Fruit fly (Drosophila melanogaster) whole organism, larva: ENCODE data around the gene CG34001.
A peak's percentile ranks its signal among the peaks of the same experiment; 100 is the strongest.

Experiments
- noc ChIP-seq: fragments of 200-800 bp; sonication (Bioruptor generic); optimal IDR thresholded peaks from 3 replicates; lab custom pipeline; 2019; ENCODE audit warnings: missing biosample characterization, mild to moderate bottlenecking, missing genetic modification characterization, moderate library complexity

The CG34001 gene

dm6 chr3L:10669592-10670400 lies 38.9 kb downstream of the CG34001 start:
- no peak for TF ChIP-seq noc (tag; lab: Kevin White, UChicago)

- TF ChIP-seq noc (tag; lab: Kevin White, UChicago) = no peak
Measured at dm6 chr3L:10672540-10672939, 41.7 kb downstream of the CG34001 start.

- TF ChIP-seq noc (tag; lab: Kevin White, UChicago) = peak; percentile 24
Measured at dm6 chr3L:10674145-10674547, 43.3 kb downstream of the CG34001 start.

dm6 chr3L:10674940-10675339 lies 44.1 kb downstream of the CG34001 start:
- TF ChIP-seq noc (tag; lab: Kevin White, UChicago) = no peak

dm6 chr3L:10675635-10676393 lies 44.9 kb downstream of the CG34001 start:
- no peak for TF ChIP-seq noc (tag; lab: Kevin White, UChicago)

- TF ChIP-seq noc (tag; lab: Kevin White, UChicago) = no peak
Measured at dm6 chr3L:10677816-10678215, 46.9 kb downstream of the CG34001 start.

- TF ChIP-seq noc (tag; lab: Kevin White, UChicago) = peak; percentile 93
Measured at dm6 chr3L:10678545-10679067, 47.7 kb downstream of the CG34001 start.

dm6 chr3L:10679711-10680154 lies 48.9 kb downstream of the CG34001 start:
- TF ChIP-seq noc (tag; lab: Kevin White, UChicago) = peak; percentile 43

dm6 chr3L:10680177-10680576 lies 49.3 kb downstream of the CG34001 start:
- TF ChIP-seq noc (tag; lab: Kevin White, UChicago) = no peak

dm6 chr3L:10680728-10681306 lies 49.9 kb downstream of the CG34001 start:
- TF ChIP-seq noc (tag; lab: Kevin White, UChicago) = no peak

- no peak for TF ChIP-seq noc (tag; lab: Kevin White, UChicago)
Measured at dm6 chr3L:10681814-10682213, 50.9 kb downstream of the CG34001 start.

dm6 chr3L:10682725-10683367 lies 52.0 kb downstream of the CG34001 start:
- TF ChIP-seq noc (tag; lab: Kevin White, UChicago) = peak; percentile 98

dm6 chr3L:10683899-10684340 lies 53.0 kb downstream of the CG34001 start:
- TF ChIP-seq noc (tag; lab: Kevin White, UChicago) = no peak
